Worm (Caenorhabditis elegans): ENCODE measurements around the gene oxy-4.

DNA sequence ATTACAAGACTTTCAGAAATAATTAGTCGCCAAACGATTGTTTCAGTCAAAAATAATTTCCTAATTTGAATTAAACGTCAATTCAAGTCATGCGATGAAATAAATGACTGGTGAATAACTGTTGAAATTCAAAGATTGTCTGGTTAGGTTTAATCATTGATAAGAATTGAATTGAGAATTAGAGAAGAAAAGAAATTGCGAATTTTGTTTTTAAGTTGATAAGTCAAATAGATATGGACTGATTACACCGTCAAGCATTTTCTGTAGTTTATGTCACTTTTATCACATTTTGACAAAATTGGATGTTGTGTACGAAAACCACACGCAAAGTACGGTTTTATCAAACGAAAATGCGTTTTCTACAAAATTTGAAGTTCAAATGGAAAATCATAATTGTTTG, 42.7 kb upstream of the oxy-4 start:
- TF ChIP-seq nhr-237 (tag; optimal IDR thresholded peaks at IDR 0.05) = no peak
- no peak for TF ChIP-seq nhr-12 (tag; optimal IDR thresholded peaks at IDR 0.05)
- no peak for TF ChIP-seq mab-5 (tag; optimal IDR thresholded peaks at IDR 0.05)
- no peak for TF ChIP-seq unc-39 (tag; optimal IDR thresholded peaks at IDR 0.05)
- TF ChIP-seq mep-1 (tag; optimal IDR thresholded peaks at IDR 0.05) = no peak
- TF ChIP-seq ces-1 (GFP tag; optimal IDR thresholded peaks at IDR 0.05) = no peak
- no peak for TF ChIP-seq ceh-39 (tag; optimal IDR thresholded peaks at IDR 0.05)
- no peak for TF ChIP-seq ztf-11 (tag; optimal IDR thresholded peaks at IDR 0.05)
- no peak for TF ChIP-seq elt-3 (tag; optimal IDR thresholded peaks at IDR 0.05)
- TF ChIP-seq nhr-28 (tag; optimal IDR thresholded peaks at IDR 0.05) = no peak
- no peak for TF ChIP-seq snpc-4 (tag; optimal IDR thresholded peaks at IDR 0.05)

Measured in whole organism, mixed stage, embryonic.